Worm (Caenorhabditis elegans): ENCODE data around the gene lias-1.
A peak's percentile ranks its signal among the peaks of the same experiment; 100 is the strongest.

The lias-1 gene

ce11 chrIII:3460061-3460460, 44.8 kb downstream of the lias-1 start, which contains the start of gene C34C12.8 (continued):
- no peak for TF ChIP-seq C38D4.7 (GFP tag; optimal IDR thresholded peaks at IDR 0.05)
- peak; percentile 51 for TF ChIP-seq C08G9.2 (tag; optimal IDR thresholded peaks at IDR 0.05)
- TF ChIP-seq fkh-6 (tag; optimal IDR thresholded peaks at IDR 0.05) = peak; percentile 7
- TF ChIP-seq fax-1 (tag; optimal IDR thresholded peaks at IDR 0.05) = peak; percentile 1
- no peak for TF ChIP-seq pros-1 (tag; optimal IDR thresholded peaks at IDR 0.05)
- no peak for TF ChIP-seq nhr-11 (tag; optimal IDR thresholded peaks at IDR 0.05)
- no peak for TF ChIP-seq fkh-10 (GFP tag; optimal IDR thresholded peaks at IDR 0.05)
- no peak for TF ChIP-seq odd-2 (tag; optimal IDR thresholded peaks at IDR 0.05)
- no peak for TF ChIP-seq ttx-3 (tag; optimal IDR thresholded peaks at IDR 0.05)
- TF ChIP-seq sdc-2 (tag; optimal IDR thresholded peaks at IDR 0.05) = no peak
- TF ChIP-seq ceh-6 (GFP tag; optimal IDR thresholded peaks at IDR 0.05) = no peak
- peak; percentile 11 for TF ChIP-seq hlh-13 (GFP tag; optimal IDR thresholded peaks at IDR 0.05)
- TF ChIP-seq mec-3 (tag; optimal IDR thresholded peaks at IDR 0.05; ENCODE audit: borderline replicate concordance) = no peak
- TF ChIP-seq lim-6 (tag; optimal IDR thresholded peaks at IDR 0.05) = no peak
- peak; percentile 3 for TF ChIP-seq ceh-2 (tag; optimal IDR thresholded peaks at IDR 0.05)

ce11 chrIII:3456226-3456625, 48.7 kb downstream of the lias-1 start:
- TF ChIP-seq ceh-6 (GFP tag; optimal IDR thresholded peaks at IDR 0.05) (no peak), ets-4 (tag; optimal IDR thresholded peaks at IDR 0.05) (peak; percentile 38), unc-3 (GFP tag; conservative IDR thresholded peaks at IDR 0.05) (no peak), unc-3 (tag; optimal IDR thresholded peaks at IDR 0.05) (peak; percentile 32), unc-55 (GFP tag; optimal IDR thresholded peaks at IDR 0.05) (peak; percentile 50), ref-2 (tag; optimal IDR thresholded peaks at IDR 0.05) (peak; percentile 83), unc-42 (tag; optimal IDR thresholded peaks at IDR 0.05) (peak; percentile 63), sox-2 (GFP tag; IDR thresholded peaks at IDR 0.05) (peak; percentile 12; the same call in 1 of the 2 replicates), pqm-1 (tag; optimal IDR thresholded peaks at IDR 0.05) (peak; percentile 49), ceh-24 (tag; optimal IDR thresholded peaks at IDR 0.05) (no peak), C08G9.2 (tag; optimal IDR thresholded peaks at IDR 0.05) (peak; percentile 52), ztf-16 (tag; optimal IDR thresholded peaks at IDR 0.05) (peak; percentile 52), hlh-30 (tag; optimal IDR thresholded peaks at IDR 0.05; ENCODE audit: insufficient read depth) (peak; percentile 50), tbx-2 (tag; optimal IDR thresholded peaks at IDR 0.05) (peak; percentile 64), ceh-34 (tag; optimal IDR thresholded peaks at IDR 0.05) (peak; percentile 78), nfya-1 (tag; optimal IDR thresholded peaks at IDR 0.05) (peak; percentile 91), madf-2 (tag; optimal IDR thresholded peaks at IDR 0.05) (peak; percentile 21), ceh-30 (tag; optimal IDR thresholded peaks at IDR 0.05) (peak; percentile 53), elt-2 (tag; optimal IDR thresholded peaks at IDR 0.05) (peak; percentile 68), ceh-31 (tag; optimal IDR thresholded peaks at IDR 0.05) (peak; percentile 72), pag-3 (tag; optimal IDR thresholded peaks at IDR 0.05; ENCODE audit: borderline replicate concordance) (no peak), unc-86 (tag; optimal IDR thresholded peaks at IDR 0.05) (peak; percentile 44), pax-1 (tag; optimal IDR thresholded peaks at IDR 0.05) (peak; percentile 30), rnt-1 (tag; optimal IDR thresholded peaks at IDR 0.05) (peak; percentile 17), pha-2 (tag; optimal IDR thresholded peaks at IDR 0.05) (no peak), dve-1 (tag; optimal IDR thresholded peaks at IDR 0.05) (peak; percentile 73), lin-11 (tag; optimal IDR thresholded peaks at IDR 0.05) (no peak), ceh-14 (tag; optimal IDR thresholded peaks at IDR 0.05) (peak; percentile 79), fax-1 (tag; optimal IDR thresholded peaks at IDR 0.05) (peak; percentile 11), fkh-6 (tag; optimal IDR thresholded peaks at IDR 0.05) (no peak), ceh-2 (tag; optimal IDR thresholded peaks at IDR 0.05) (no peak), K09A11.1 (tag; optimal IDR thresholded peaks at IDR 0.05; ENCODE audit: insufficient read depth) (peak; percentile 44), ceh-18 (tag; optimal IDR thresholded peaks at IDR 0.05) (peak; percentile 83)
